Worm (Caenorhabditis elegans) whole organism, L4 larva: ENCODE measurements around the gene lab-2.

Experiments
- F44E2.7 ChIP-seq: fragments of 200-800 bp; sonication (Bioruptor generic); IDR thresholded peaks from 2 replicates; pipeline ENCODE4 v2.1.2; 2022; ENCODE audit warnings: missing genetic modification characterization, missing compliant biosample characterization
- aha-1 ChIP-seq: fragments of 150-350 bp; peaks from one replicate; lab custom pipeline; 2014; ENCODE audit warnings: missing biosample characterization, missing genetic modification characterization
- ama-1 ChIP-seq: fragments of 150-350 bp; optimal IDR thresholded peaks from 2 replicates; lab custom pipeline; 2014; ENCODE audit warnings: inconsistent platforms, mixed read lengths
- dmd-9 ChIP-seq: fragments of 200-800 bp; sonication (Bioruptor generic); IDR thresholded peaks from 2 replicates; pipeline ENCODE4 v1.3.6; 2022; ENCODE audit warnings: missing genetic modification reagents, missing genetic modification characterization, missing compliant biosample characterization
- lin-15B ChIP-seq: fragments of 150-350 bp; sonication (generic microtip); optimal IDR thresholded peaks from 3 replicates; lab custom pipeline; 2014; ENCODE audit warnings: missing biosample characterization, missing genetic modification characterization
- lsy-2 ChIP-seq, 2 experiments: fragments of 150-350 bp in 1 of 2; sonication (generic microtip) in 1 of 2; optimal IDR thresholded peaks; 2 replicates each; lab custom pipeline; 2014 to 2017; ENCODE audit warnings: missing biosample characterization in 2 of 2, missing genetic modification characterization in 2 of 2
- nhr-237 ChIP-seq: sonication (generic microtip); optimal IDR thresholded peaks from 2 replicates; lab custom pipeline; 2017; ENCODE audit warnings: missing biosample characterization, missing genetic modification characterization
- nhr-25 ChIP-seq: sonication (generic microtip); optimal IDR thresholded peaks from 2 replicates; lab custom pipeline; 2017; ENCODE audit warnings: missing genetic modification characterization, mild to moderate bottlenecking, missing compliant biosample characterization, antibody characterized with exemption, moderate library complexity, borderline replicate concordance; ENCODE audit not compliant: insufficient read depth
- nhr-28 ChIP-seq: fragments of 150-350 bp; optimal IDR thresholded peaks from 2 replicates; lab custom pipeline; 2014; ENCODE audit warnings: missing biosample characterization, missing genetic modification characterization
- pqm-1 ChIP-seq: sonication (generic microtip); optimal IDR thresholded peaks from 2 replicates; lab custom pipeline; 2017; ENCODE audit warnings: missing biosample characterization, missing genetic modification characterization
- spr-1 ChIP-seq: sonication (generic microtip); optimal IDR thresholded peaks from 2 replicates; lab custom pipeline; 2016; ENCODE audit warnings: mild to moderate bottlenecking, missing genetic modification characterization, missing compliant biosample characterization
- unc-130 ChIP-seq: sonication (generic microtip); optimal IDR thresholded peaks from 2 replicates; lab custom pipeline; 2016; ENCODE audit warnings: missing genetic modification reagents, missing genetic modification characterization, missing compliant biosample characterization
- unc-39 ChIP-seq: sonication (generic microtip); optimal IDR thresholded peaks from 2 replicates; lab custom pipeline; 2017; ENCODE audit warnings: missing biosample characterization, missing genetic modification characterization

DNA sequence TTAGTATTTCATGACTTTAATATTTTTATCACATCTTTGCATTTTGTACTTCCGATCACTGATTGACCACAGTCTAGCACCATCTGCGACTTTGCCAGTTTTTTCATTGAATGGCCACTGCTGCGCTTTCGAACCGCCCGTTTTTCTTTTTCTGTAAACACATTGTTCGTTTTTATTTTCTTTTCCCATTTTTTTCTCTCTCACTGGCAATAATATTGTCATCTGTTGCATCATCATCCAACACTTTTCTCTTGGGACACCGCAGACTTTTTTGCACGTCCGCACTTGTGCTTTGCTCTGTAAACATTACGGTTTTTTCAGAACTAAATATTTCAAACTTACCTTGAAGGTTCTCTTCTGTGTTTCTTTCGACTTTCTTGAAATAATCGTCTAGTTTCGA lies 29.2 kb upstream of the lab-2 start:
- no peak for TF ChIP-seq F44E2.7 (GFP tag; lab: Robert Waterston, UW)
- no peak for TF ChIP-seq lsy-2 (tag; optimal IDR thresholded peaks at IDR 0.05; lab: Kevin White, UChicago)
- no peak for TF ChIP-seq nhr-25 (tag; lab: Kevin White, UChicago)
- TF ChIP-seq spr-1 (tag; lab: Kevin White, UChicago), result no peak
- peak; percentile 63 for TF ChIP-seq nhr-28 (tag; lab: Kevin White, UChicago)
- TF ChIP-seq pqm-1 (tag; lab: Kevin White, UChicago), result no peak
- TF ChIP-seq aha-1 (tag; lab: Kevin White, UChicago), result peak; percentile 93
- no peak for TF ChIP-seq ama-1
- no peak for TF ChIP-seq nhr-237 (tag; lab: Kevin White, UChicago)
- no peak for TF ChIP-seq unc-130
- TF ChIP-seq lin-15B (tag; lab: Kevin White, UChicago), result no peak
- no peak for TF ChIP-seq dmd-9 (GFP tag; lab: Robert Waterston, UW)
- TF ChIP-seq unc-39 (tag; lab: Kevin White, UChicago), result no peak
